Worm (Caenorhabditis elegans): ENCODE data around the gene srr-4.

ce11 chrV:4974677-4975076, 44.3 kb upstream of the srr-4 start, which contains the start of gene srsx-10:
- no peak for TF ChIP-seq unc-62 (GFP tag; optimal IDR thresholded peaks at IDR 0.05)
- TF ChIP-seq skn-1 (tag; optimal IDR thresholded peaks at IDR 0.05), result no peak
- TF ChIP-seq fkh-2 (tag; optimal IDR thresholded peaks at IDR 0.05), result no peak
- no peak for TF ChIP-seq nfya-1 (tag; optimal IDR thresholded peaks at IDR 0.05; ENCODE audit: insufficient read depth)
- TF ChIP-seq ztf-4 (tag; optimal IDR thresholded peaks at IDR 0.05), result no peak
- TF ChIP-seq snpc-4 (tag; optimal IDR thresholded peaks at IDR 0.05), result no peak
- TF ChIP-seq nhr-77 (tag; optimal IDR thresholded peaks at IDR 0.05), result no peak
- no peak for TF ChIP-seq fkh-10 (GFP tag; optimal IDR thresholded peaks at IDR 0.05)
- no peak for TF ChIP-seq ama-1 (optimal IDR thresholded peaks at IDR 0.05)
- TF ChIP-seq elt-3 (tag; optimal IDR thresholded peaks at IDR 0.05), result no peak
- TF ChIP-seq nhr-11 (tag; optimal IDR thresholded peaks at IDR 0.05), result no peak
- TF ChIP-seq ztf-11 (tag; optimal IDR thresholded peaks at IDR 0.05), result no peak
